Worm (Caenorhabditis elegans) whole organism, midembryonic: ENCODE results near the gene scl-8.

ENCODE experiments used
- T22C8.4 ChIP-seq: fragments of 200-800 bp; sonication (Bioruptor generic); IDR thresholded peaks from 2 replicates; pipeline ENCODE4 v1.3.6; 2022; ENCODE audit warnings: missing genetic modification characterization, missing compliant biosample characterization
- cog-1 ChIP-seq: sonication (generic microtip); optimal IDR thresholded peaks from 2 replicates; lab custom pipeline; 2016; ENCODE audit warnings: missing genetic modification characterization, missing compliant biosample characterization
- flt-1 ChIP-seq: fragments of 200-800 bp; sonication (Bioruptor generic); IDR thresholded peaks from 2 replicates; pipeline ENCODE4 v1.3.6; 2022; ENCODE audit warnings: missing genetic modification characterization, missing compliant biosample characterization
- ref-1 ChIP-seq: fragments of 200-800 bp; sonication (Bioruptor generic); conservative IDR thresholded peaks from 2 replicates; pipeline ENCODE4 v1.3.6; 2022; ENCODE audit warnings: missing genetic modification reagents, missing genetic modification characterization, missing compliant biosample characterization
- tab-1 ChIP-seq: fragments of 200-800 bp; sonication (Bioruptor generic); IDR thresholded peaks from 2 replicates; pipeline ENCODE4 v1.3.6; 2022; ENCODE audit warnings: missing genetic modification characterization, missing compliant biosample characterization
- ztf-29 ChIP-seq: fragments of 200-800 bp; sonication (Bioruptor generic); IDR thresholded peaks from 2 replicates; pipeline ENCODE4 v1.3.6; 2022; ENCODE audit warnings: missing genetic modification reagents, missing genetic modification characterization, missing compliant biosample characterization

DNA sequence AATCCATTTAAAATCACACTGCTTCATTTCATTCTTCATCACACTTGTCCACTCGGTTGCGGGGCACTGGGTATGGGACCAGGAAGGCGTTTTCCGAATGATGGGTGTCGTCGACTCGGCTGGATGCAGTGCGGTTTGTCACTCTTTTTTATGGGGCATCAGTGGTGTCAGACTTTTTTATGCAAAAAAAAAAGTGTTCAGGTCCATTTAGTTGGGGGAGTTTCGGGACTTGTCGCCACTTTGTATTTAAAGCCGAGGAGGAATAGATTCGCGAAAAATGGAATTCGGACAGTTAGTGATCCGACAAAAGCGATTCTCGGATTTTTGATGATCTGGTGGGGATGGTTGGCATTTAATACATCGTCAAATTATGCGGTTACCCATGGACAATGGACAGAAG is 26.6 kb upstream of the scl-8 start:
- TF ChIP-seq flt-1 (GFP tag; lab: Robert Waterston, UW): no peak
- no peak for TF ChIP-seq ref-1 (GFP tag; lab: Robert Waterston, UW)
- no peak for TF ChIP-seq T22C8.4 (GFP tag; lab: Robert Waterston, UW)
- no peak for TF ChIP-seq cog-1 (tag; lab: Kevin White, UChicago)
- TF ChIP-seq ztf-29: no peak
- no peak for TF ChIP-seq tab-1 (GFP tag; lab: Robert Waterston, UW)
